Fruit fly (Drosophila melanogaster) whole organism, adult: ENCODE results near the gene Irk1.

Experiments used
- Crg-1 ChIP-seq: fragments of 200-800 bp; sonication (Bioruptor generic); optimal IDR thresholded peaks from 2 replicates; lab custom pipeline; 2016; ENCODE audit warnings: missing biosample characterization, missing genetic modification characterization
- Hr96 ChIP-seq: fragments of 200-800 bp; sonication (Bioruptor generic); optimal IDR thresholded peaks from 2 replicates; lab custom pipeline; 2016; ENCODE audit warnings: missing biosample characterization, missing genetic modification characterization
- Mnt ChIP-seq: fragments of 200-800 bp; sonication (Bioruptor generic); optimal IDR thresholded peaks from 2 replicates; lab custom pipeline; 2016; ENCODE audit warnings: missing biosample characterization, mild to moderate bottlenecking, missing genetic modification characterization
- bab1 ChIP-seq: fragments of 200-800 bp; sonication (Bioruptor generic); optimal IDR thresholded peaks from 3 replicates; lab custom pipeline; 2019; ENCODE audit warnings: missing biosample characterization, mild to moderate bottlenecking, missing genetic modification characterization, moderate library complexity
- cnc ChIP-seq, 2 experiments: fragments of >200 bp; optimal IDR thresholded peaks; 2 replicates each; lab custom pipeline; 2017
- kay ChIP-seq: fragments of 200-800 bp; sonication (Bioruptor generic); peaks from one replicate; lab custom pipeline; 2016; ENCODE audit warnings: missing biosample characterization, missing genetic modification characterization, borderline replicate concordance

dm6 chr3R:23130181-23130580 is 37.9 kb upstream of the Irk1 start:
- TF ChIP-seq bab1 (GFP tag; lab: Kevin White, UChicago) (no peak), Mnt (GFP tag; lab: Kevin White, UChicago) (no peak), kay (no peak), Crg-1 (GFP tag; lab: Kevin White, UChicago) (no peak), Hr96 (no peak), cnc (optimal IDR thresholded peaks at IDR 0.05; lab: Kevin White, UChicago) (no peak)
